Worm (Caenorhabditis elegans) whole organism, L4 larva: ENCODE measurements around the gene D1054.1.

Source experiments
- D1046.2 ChIP-seq: fragments of 200-800 bp; sonication (Bioruptor generic); IDR thresholded peaks from 2 replicates; pipeline ENCODE4 v1.3.6; 2022; ENCODE audit warnings: missing genetic modification characterization, missing compliant biosample characterization
- F10B5.3 ChIP-seq: sonication (generic microtip); optimal IDR thresholded peaks from 2 replicates; lab custom pipeline; 2016; ENCODE audit warnings: mild to moderate bottlenecking, missing genetic modification characterization, missing compliant biosample characterization
- F37D6.2 ChIP-seq: sonication (generic microtip); optimal IDR thresholded peaks from 2 replicates; lab custom pipeline; 2016; ENCODE audit warnings: mild to moderate bottlenecking, missing genetic modification characterization, missing compliant biosample characterization
- R02D3.7 ChIP-seq: fragments of 150-350 bp; sonication (generic microtip); optimal IDR thresholded peaks from 3 replicates; lab custom pipeline; 2014; ENCODE audit warnings: missing biosample characterization, missing genetic modification characterization
- T26A8.4 ChIP-seq: fragments of 200-800 bp; sonication (Bioruptor generic); IDR thresholded peaks from 2 replicates; pipeline ENCODE4 v1.3.6; 2022; ENCODE audit warnings: missing genetic modification characterization, missing compliant biosample characterization
- Y48G9A.11 ChIP-seq: fragments of 200-800 bp; sonication (Bioruptor generic); IDR thresholded peaks from 2 replicates; pipeline ENCODE4 v1.3.6; 2022; ENCODE audit warnings: missing genetic modification reagents, missing genetic modification characterization, missing compliant biosample characterization
- aly-2 ChIP-seq: sonication (generic microtip); optimal IDR thresholded peaks from 2 replicates; lab custom pipeline; 2018; ENCODE audit warnings: missing biosample characterization, missing genetic modification characterization
- ceh-28 ChIP-seq: fragments of 150-350 bp; optimal IDR thresholded peaks from 2 replicates; lab custom pipeline; 2014; ENCODE audit warnings: missing biosample characterization, missing genetic modification reagents, missing genetic modification characterization
- ceh-32 ChIP-seq: sonication (generic microtip); optimal IDR thresholded peaks from 2 replicates; lab custom pipeline; 2016; ENCODE audit warnings: mild to moderate bottlenecking, missing genetic modification characterization, missing compliant biosample characterization; ENCODE audit not compliant: poor library complexity
- ceh-44 ChIP-seq: fragments of 200-800 bp; sonication (Bioruptor generic); IDR thresholded peaks from 2 replicates; pipeline ENCODE4 v1.3.6; 2022; ENCODE audit warnings: missing genetic modification reagents, missing genetic modification characterization, missing compliant biosample characterization
- daf-12 ChIP-seq: fragments of 150-350 bp; optimal IDR thresholded peaks from 2 replicates; lab custom pipeline; 2014; ENCODE audit warnings: missing biosample characterization, missing genetic modification reagents, missing genetic modification characterization
- dmd-6 ChIP-seq: fragments of 200-800 bp; sonication (Bioruptor generic); IDR thresholded peaks from 2 replicates; pipeline ENCODE4 v1.3.6; 2022; ENCODE audit warnings: missing genetic modification reagents, missing genetic modification characterization, missing compliant biosample characterization
- dmd-8 ChIP-seq: fragments of 200-800 bp; sonication (Bioruptor generic); IDR thresholded peaks from 2 replicates; pipeline ENCODE4 v1.3.6; 2022; ENCODE audit warnings: missing genetic modification characterization, missing compliant biosample characterization
- dmd-9 ChIP-seq: fragments of 200-800 bp; sonication (Bioruptor generic); IDR thresholded peaks from 2 replicates; pipeline ENCODE4 v1.3.6; 2022; ENCODE audit warnings: missing genetic modification reagents, missing genetic modification characterization, missing compliant biosample characterization
- dpl-1 ChIP-seq: fragments of 150-350 bp; optimal IDR thresholded peaks from 2 replicates; lab custom pipeline; 2014; ENCODE audit warnings: missing biosample characterization, missing genetic modification reagents, missing genetic modification characterization
- fkh-10 ChIP-seq: fragments of 150-350 bp; optimal IDR thresholded peaks from 2 replicates; lab custom pipeline; 2014; ENCODE audit warnings: missing biosample characterization, missing genetic modification reagents, missing genetic modification characterization
- hif-1 ChIP-seq, 2 experiments: sonication (generic microtip); optimal IDR thresholded peaks; 2 replicates each; lab custom pipeline; 2016 to 2017; ENCODE audit warnings: missing compliant biosample characterization in 2 of 2, missing genetic modification characterization in 2 of 2, missing genetic modification reagents in 2 of 2, missing genotype in 2 of 2, mild to moderate bottlenecking in 1 of 2
- hlh-11 ChIP-seq: fragments of 200-800 bp; sonication (Bioruptor generic); optimal IDR thresholded peaks from 2 replicates; lab custom pipeline; 2018; ENCODE audit warnings: mild to moderate bottlenecking, missing genetic modification characterization, missing compliant biosample characterization
- hlh-30 ChIP-seq: sonication (generic microtip); optimal IDR thresholded peaks from 2 replicates; lab custom pipeline; 2017; ENCODE audit warnings: antibody characterized with exemption, mild to moderate bottlenecking, missing genetic modification characterization, missing compliant biosample characterization; ENCODE audit not compliant: insufficient read depth
- lim-7 ChIP-seq: fragments of 200-800 bp; sonication (Bioruptor generic); IDR thresholded peaks from 2 replicates; pipeline ENCODE4 v1.3.6; 2022; ENCODE audit warnings: missing genetic modification characterization, missing compliant biosample characterization
- lin-15B ChIP-seq: fragments of 150-350 bp; sonication (generic microtip); optimal IDR thresholded peaks from 3 replicates; lab custom pipeline; 2014; ENCODE audit warnings: missing biosample characterization, missing genetic modification characterization
- lin-29 ChIP-seq: fragments of 200-800 bp; sonication (Bioruptor generic); IDR thresholded peaks from 2 replicates; pipeline ENCODE4 v1.3.6; 2022; ENCODE audit warnings: missing genetic modification reagents, missing genetic modification characterization, missing compliant biosample characterization
- lin-38 ChIP-seq: fragments of 200-800 bp; sonication (Bioruptor generic); IDR thresholded peaks from 2 replicates; pipeline ENCODE4 v1.3.6; 2022; ENCODE audit warnings: missing genetic modification reagents, missing genetic modification characterization, missing compliant biosample characterization
- lin-39 ChIP-seq: fragments of 150-350 bp; optimal IDR thresholded peaks from 2 replicates; lab custom pipeline; 2014; ENCODE audit warnings: missing biosample characterization, missing genetic modification reagents, missing genetic modification characterization
- lir-3 ChIP-seq: sonication (generic microtip); optimal IDR thresholded peaks from 2 replicates; lab custom pipeline; 2016; ENCODE audit warnings: mild to moderate bottlenecking, missing genetic modification characterization, missing compliant biosample characterization
- mdl-1 ChIP-seq, 2 experiments: fragments of 150-350 bp in 1 of 2; sonication (generic microtip) in 1 of 2; optimal IDR thresholded peaks; 2 replicates each; lab custom pipeline; 2014 to 2017; ENCODE audit warnings: missing biosample characterization in 2 of 2, missing genetic modification characterization in 2 of 2
- mdt-29 ChIP-seq: fragments of 200-800 bp; sonication (Bioruptor generic); IDR thresholded peaks from 2 replicates; pipeline ENCODE4 v1.3.6; 2022; ENCODE audit warnings: missing genetic modification reagents, missing genetic modification characterization, missing compliant biosample characterization
- mxl-2 ChIP-seq: fragments of 200-800 bp; sonication (Bioruptor generic); conservative IDR thresholded peaks from 2 replicates; pipeline ENCODE4 v1.3.6; 2022; ENCODE audit warnings: missing genetic modification reagents, missing genetic modification characterization, missing compliant biosample characterization
- nhr-102 ChIP-seq: sonication (generic microtip); optimal IDR thresholded peaks from 2 replicates; lab custom pipeline; 2016; ENCODE audit warnings: mild to moderate bottlenecking, missing genetic modification characterization, moderate library complexity, missing compliant biosample characterization
- nhr-11 ChIP-seq: fragments of 150-350 bp; optimal IDR thresholded peaks from 2 replicates; lab custom pipeline; 2014; ENCODE audit warnings: missing biosample characterization, missing genetic modification characterization
- nhr-111 ChIP-seq: fragments of 200-800 bp; sonication (Bioruptor generic); optimal IDR thresholded peaks from 2 replicates; lab custom pipeline; 2018; ENCODE audit warnings: mild to moderate bottlenecking, missing genetic modification characterization, missing compliant biosample characterization
- nhr-28 ChIP-seq: fragments of 150-350 bp; optimal IDR thresholded peaks from 2 replicates; lab custom pipeline; 2014; ENCODE audit warnings: missing biosample characterization, missing genetic modification characterization
- nhr-41 ChIP-seq: fragments of 200-800 bp; sonication (Bioruptor generic); IDR thresholded peaks from 2 replicates; pipeline ENCODE4 v1.3.6; 2022; ENCODE audit warnings: missing genetic modification reagents, missing genetic modification characterization, missing compliant biosample characterization
- nhr-42 ChIP-seq: fragments of 200-800 bp; sonication (Bioruptor generic); IDR thresholded peaks from 2 replicates; pipeline ENCODE4 v1.3.6; 2022; ENCODE audit warnings: missing genetic modification characterization, missing compliant biosample characterization
- nhr-48 ChIP-seq: sonication (generic microtip); optimal IDR thresholded peaks from 2 replicates; lab custom pipeline; 2016; ENCODE audit warnings: mild to moderate bottlenecking, missing genetic modification characterization, missing compliant biosample characterization
- pha-4 ChIP-seq, 2 experiments: fragments of 150-350 bp in 1 of 2; fragments of 200-800 bp in 1 of 2; sonication (Bioruptor generic) in 1 of 2; IDR thresholded peaks in 1 of 2; optimal IDR thresholded peaks in 1 of 2; 2 replicates each; pipeline versions ENCODE4 v1.3.6 to Lab custom; 2014 to 2022; ENCODE audit warnings: missing genetic modification characterization in 2 of 2, missing genetic modification reagents in 2 of 2, missing biosample characterization in 1 of 2, missing compliant biosample characterization in 1 of 2
- php-3 ChIP-seq: fragments of 200-800 bp; sonication (Bioruptor generic); IDR thresholded peaks from 2 replicates; pipeline ENCODE4 v1.3.6; 2022; ENCODE audit warnings: missing genetic modification reagents, missing genetic modification characterization, missing compliant biosample characterization
- pqm-1 ChIP-seq: sonication (generic microtip); optimal IDR thresholded peaks from 2 replicates; lab custom pipeline; 2017; ENCODE audit warnings: missing biosample characterization, missing genetic modification characterization
- sdz-12 ChIP-seq: fragments of 200-800 bp; sonication (Bioruptor generic); optimal IDR thresholded peaks from 2 replicates; lab custom pipeline; 2018; ENCODE audit warnings: mild to moderate bottlenecking, missing genetic modification characterization, missing compliant biosample characterization
- snpc-1.2 ChIP-seq: fragments of 200-800 bp; sonication (Bioruptor generic); IDR thresholded peaks from 2 replicates; pipeline ENCODE4 v1.3.6; 2022; ENCODE audit warnings: missing genetic modification reagents, missing genetic modification characterization, missing compliant biosample characterization
- snpc-4 ChIP-seq: fragments of 150-350 bp; optimal IDR thresholded peaks from 2 replicates; lab custom pipeline; 2014; ENCODE audit warnings: missing biosample characterization, missing genetic modification characterization
- spr-3 ChIP-seq: fragments of 200-800 bp; sonication (Bioruptor generic); optimal IDR thresholded peaks from 2 replicates; lab custom pipeline; 2018; ENCODE audit warnings: mild to moderate bottlenecking, missing genetic modification characterization, missing compliant biosample characterization
- tag-97 ChIP-seq: fragments of 200-800 bp; sonication (Bioruptor generic); IDR thresholded peaks from 2 replicates; pipeline ENCODE4 v1.3.6; 2022; ENCODE audit warnings: missing genetic modification characterization, missing compliant biosample characterization
- unc-39 ChIP-seq: sonication (generic microtip); optimal IDR thresholded peaks from 2 replicates; lab custom pipeline; 2017; ENCODE audit warnings: missing biosample characterization, missing genetic modification characterization
- unc-62 ChIP-seq, 3 experiments: fragments of 150-350 bp in 1 of 3; sonication (generic microtip); optimal IDR thresholded peaks in 2 of 3; peaks in 1 of 3; 1 replicate in 1 of 3; 2 replicates in 2 of 3; lab custom pipeline; 2014 to 2017; ENCODE audit warnings: missing biosample characterization in 3 of 3, missing genetic modification characterization in 3 of 3, missing genetic modification reagents in 3 of 3, missing genotype in 1 of 3
- zag-1 ChIP-seq: fragments of 150-350 bp; optimal IDR thresholded peaks from 2 replicates; lab custom pipeline; 2014; ENCODE audit warnings: missing biosample characterization, missing genetic modification characterization
- zfp-2 ChIP-seq: sonication (generic microtip); optimal IDR thresholded peaks from 2 replicates; lab custom pipeline; 2016; ENCODE audit warnings: mild to moderate bottlenecking, missing genetic modification characterization, missing compliant biosample characterization
- zip-11 ChIP-seq: fragments of 200-800 bp; sonication (Bioruptor generic); IDR thresholded peaks from 2 replicates; pipeline ENCODE4 v1.3.6; 2022; ENCODE audit warnings: missing genetic modification characterization, missing compliant biosample characterization
- zip-2 ChIP-seq: fragments of 150-350 bp; optimal IDR thresholded peaks from 2 replicates; lab custom pipeline; 2014; ENCODE audit warnings: missing biosample characterization, missing genetic modification characterization
- ztf-7 ChIP-seq: fragments of 150-350 bp; optimal IDR thresholded peaks from 2 replicates; lab custom pipeline; 2014; ENCODE audit warnings: missing biosample characterization, missing genetic modification characterization

The D1054.1 gene

ce11 chrV:10719019-10719832 lies 50.8 kb downstream of the D1054.1 start:
- 0 out of 2 replicates have a peak, but pooled peaks have one; percentile 60 for TF ChIP-seq pha-4 (GFP tag; IDR thresholded peaks at IDR 0.05; lab: Robert Waterston, UW)
- TF ChIP-seq pha-4 (tag; optimal IDR thresholded peaks at IDR 0.05; lab: Kevin White, UChicago), result no peak
- TF ChIP-seq D1046.2 (GFP tag; lab: Robert Waterston, UW), result no peak
- TF ChIP-seq unc-39 (tag; lab: Kevin White, UChicago), result no peak
- no peak for TF ChIP-seq Y48G9A.11 (GFP tag; lab: Robert Waterston, UW)
- no peak for TF ChIP-seq php-3
- TF ChIP-seq zip-2 (tag; lab: Kevin White, UChicago), result no peak
- TF ChIP-seq dmd-6 (GFP tag; lab: Robert Waterston, UW), result peak; percentile 19; the same call in 1 of the 2 replicates
- TF ChIP-seq nhr-42 (GFP tag; lab: Robert Waterston, UW), result no peak
- no peak for TF ChIP-seq fkh-10
- TF ChIP-seq nhr-111, result no peak
- TF ChIP-seq ceh-32 (tag; lab: Kevin White, UChicago), result no peak
- no peak for TF ChIP-seq zip-11 (GFP tag; lab: Robert Waterston, UW)
- TF ChIP-seq daf-12, result no peak
- TF ChIP-seq F10B5.3 (tag; lab: Kevin White, UChicago), result no peak
- no peak for TF ChIP-seq lin-38
- peak; percentile 6 for TF ChIP-seq hlh-11 (tag; lab: Kevin White, UChicago)
- TF ChIP-seq dmd-9 (GFP tag; lab: Robert Waterston, UW), result no peak
- no peak for TF ChIP-seq nhr-48
- no peak for TF ChIP-seq dmd-8
- no peak for TF ChIP-seq hif-1 (tag; optimal IDR thresholded peaks at IDR 0.05; lab: Kevin White, UChicago)
- TF ChIP-seq sdz-12 (GFP tag; lab: Kevin White, UChicago), result no peak
- no peak for TF ChIP-seq mdl-1 (tag; optimal IDR thresholded peaks at IDR 0.05; lab: Kevin White, UChicago)
- TF ChIP-seq mdt-29 (GFP tag; lab: Robert Waterston, UW), result no peak
- no peak for TF ChIP-seq nhr-102
- TF ChIP-seq snpc-1.2 (GFP tag; lab: Robert Waterston, UW), result no peak
- no peak for TF ChIP-seq nhr-41 (GFP tag; lab: Robert Waterston, UW)
- no peak for TF ChIP-seq aly-2 (tag; lab: Kevin White, UChicago)
- no peak for TF ChIP-seq dpl-1 (GFP tag; lab: Kevin White, UChicago)
- no peak for TF ChIP-seq tag-97 (GFP tag; lab: Robert Waterston, UW)
- no peak for TF ChIP-seq lir-3 (tag; lab: Kevin White, UChicago)
- TF ChIP-seq zfp-2, result no peak
- TF ChIP-seq spr-3 (GFP tag; lab: Kevin White, UChicago), result no peak
- TF ChIP-seq mxl-2 (GFP tag; lab: Robert Waterston, UW), result no peak
- TF ChIP-seq F37D6.2 (tag; lab: Kevin White, UChicago), result no peak
- TF ChIP-seq hlh-30 (tag; lab: Kevin White, UChicago), result peak; percentile 70
- no peak for TF ChIP-seq snpc-4
- TF ChIP-seq ztf-7 (tag; lab: Kevin White, UChicago), result no peak
- TF ChIP-seq pqm-1 (tag; lab: Kevin White, UChicago), result no peak
- TF ChIP-seq nhr-28 (tag; lab: Kevin White, UChicago), result peak; percentile 2
- TF ChIP-seq ceh-28, result no peak
- TF ChIP-seq unc-62 (GFP tag; optimal IDR thresholded peaks at IDR 0.05 in 1 of 2; lab: Kevin White, UChicago), result peak in 1 of 2 experiments; percentile 92
- TF ChIP-seq unc-62 (tag; optimal IDR thresholded peaks at IDR 0.05; lab: Kevin White, UChicago), result no peak
- TF ChIP-seq lin-39, result no peak
- TF ChIP-seq ceh-44 (GFP tag; lab: Robert Waterston, UW), result no peak
- no peak for TF ChIP-seq R02D3.7 (tag; lab: Kevin White, UChicago)
- TF ChIP-seq T26A8.4 (GFP tag; lab: Robert Waterston, UW), result no peak
- TF ChIP-seq nhr-11, result peak; percentile 76
- no peak for TF ChIP-seq lim-7 (GFP tag; lab: Robert Waterston, UW)
- no peak for TF ChIP-seq lin-29
- no peak for TF ChIP-seq lin-15B (tag; lab: Kevin White, UChicago)
- no peak for TF ChIP-seq zag-1 (tag; lab: Kevin White, UChicago)
